Fruit fly (Drosophila melanogaster) whole organism, embryonic: Measurements from ENCODE around the gene CG13096.

Experiments
- B-H1 ChIP-seq: fragments of 200-800 bp; sonication (Bioruptor generic); IDR thresholded peaks from 3 replicates; pipeline ENCODE4 v1.3.6; 2022; ENCODE audit warnings: missing biosample characterization, missing genetic modification characterization
- Bgb ChIP-seq: fragments of 200-800 bp; sonication (Bioruptor generic); IDR thresholded peaks from 2 replicates; pipeline ENCODE4 v1.3.6; 2022; ENCODE audit warnings: missing biosample characterization, missing genetic modification characterization; ENCODE audit not compliant: partially characterized antibody
- CG11093 ChIP-seq: fragments of 200-800 bp; sonication (Bioruptor generic); IDR thresholded peaks from 3 replicates; pipeline ENCODE4 v1.3.6; 2022; ENCODE audit warnings: missing biosample characterization, missing genetic modification characterization
- CG12659 ChIP-seq: fragments of 200-800 bp; sonication (Bioruptor generic); optimal IDR thresholded peaks from 3 replicates; lab custom pipeline; 2017; ENCODE audit warnings: mild to moderate bottlenecking, missing biosample characterization, missing genetic modification reagents, missing genetic modification characterization
- CG13123 ChIP-seq: fragments of 200-800 bp; sonication (Bioruptor generic); optimal IDR thresholded peaks from 2 replicates; lab custom pipeline; 2016; ENCODE audit warnings: missing biosample characterization, missing genetic modification characterization
- CG14050 ChIP-seq: fragments of 200-800 bp; sonication (Bioruptor generic); IDR thresholded peaks from 3 replicates; pipeline ENCODE4 v1.3.6; 2022; ENCODE audit warnings: missing biosample characterization, missing genetic modification characterization
- CG14441 ChIP-seq: fragments of 200-800 bp; sonication (Bioruptor generic); IDR thresholded peaks from 2 replicates; pipeline ENCODE4 v1.3.6; 2022; ENCODE audit warnings: missing biosample characterization, missing genetic modification characterization
- CG14860 ChIP-seq: fragments of 200-800 bp; sonication (Bioruptor generic); IDR thresholded peaks from 3 replicates; pipeline ENCODE4 v1.3.6; 2022; ENCODE audit warnings: missing biosample characterization, missing genetic modification characterization; ENCODE audit not compliant: partially characterized antibody
- CG1603 ChIP-seq: fragments of 200-800 bp; sonication (Bioruptor generic); optimal IDR thresholded peaks from 2 replicates; lab custom pipeline; 2019; ENCODE audit warnings: missing biosample characterization, mild to moderate bottlenecking, missing genetic modification characterization, moderate library complexity
- CG16815 ChIP-seq: fragments of 200-800 bp; sonication (Bioruptor generic); optimal IDR thresholded peaks from 3 replicates; lab custom pipeline; 2017; ENCODE audit warnings: missing biosample characterization, mild to moderate bottlenecking, missing genetic modification characterization
- CG18262 ChIP-seq: fragments of 200-800 bp; optimal IDR thresholded peaks from 3 replicates; lab custom pipeline; 2019; ENCODE audit warnings: missing biosample characterization, mild to moderate bottlenecking, missing genetic modification characterization, moderate library complexity
- CG2875 ChIP-seq: fragments of 200-800 bp; sonication (Bioruptor generic); optimal IDR thresholded peaks from 2 replicates; lab custom pipeline; 2017; ENCODE audit warnings: missing biosample characterization, mild to moderate bottlenecking, missing genetic modification characterization, missing genetic modification reagents
- CG33557 ChIP-seq: fragments of 200-800 bp; sonication (Bioruptor generic); optimal IDR thresholded peaks from 2 replicates; lab custom pipeline; 2019; ENCODE audit warnings: missing biosample characterization, mild to moderate bottlenecking, missing genetic modification characterization, moderate library complexity
- CG3847 ChIP-seq: fragments of 200-800 bp; sonication (Bioruptor generic); IDR thresholded peaks from 2 replicates; pipeline ENCODE4 v1.3.6; 2022; ENCODE audit warnings: missing biosample characterization, missing genetic modification characterization
- CG4730 ChIP-seq: fragments of 200-800 bp; sonication (Bioruptor generic); IDR thresholded peaks from 2 replicates; pipeline ENCODE4 v1.3.6; 2022; ENCODE audit warnings: missing biosample characterization, missing genetic modification characterization
- CG9437 ChIP-seq: fragments of 200-800 bp; sonication (Bioruptor generic); optimal IDR thresholded peaks from 2 replicates; lab custom pipeline; 2018; ENCODE audit warnings: missing biosample characterization, mild to moderate bottlenecking, missing genetic modification characterization
- Chrac-16 ChIP-seq: fragments of 200-800 bp; sonication (Bioruptor generic); optimal IDR thresholded peaks from 3 replicates; lab custom pipeline; 2016; ENCODE audit warnings: missing biosample characterization, missing genetic modification characterization
- Dll ChIP-seq: fragments of 200-800 bp; sonication (Bioruptor generic); IDR thresholded peaks from 4 replicates; pipeline ENCODE4 v1.3.6; 2022; ENCODE audit warnings: missing biosample characterization, missing genetic modification characterization; ENCODE audit not compliant: partially characterized antibody
- Dref ChIP-seq: fragments of 200-800 bp; sonication (Bioruptor generic); IDR thresholded peaks from 2 replicates; pipeline ENCODE4 v1.3.6; 2022; ENCODE audit warnings: missing biosample characterization, missing genetic modification characterization
- E2f1 ChIP-seq: fragments of 200-800 bp; sonication (Bioruptor generic); IDR thresholded peaks from 2 replicates; pipeline ENCODE4 v1.3.6; 2022; ENCODE audit warnings: missing biosample characterization, missing genetic modification characterization
- Hr78 ChIP-seq, 2 experiments: fragments of 200-800 bp in 1 of 2; fragments of >200 bp in 1 of 2; sonication (Bioruptor generic) in 1 of 2; optimal IDR thresholded peaks; 2 replicates each; lab custom pipeline; 2017 to 2019; ENCODE audit warnings: missing biosample characterization in 2 of 2, missing genetic modification characterization in 2 of 2, mild to moderate bottlenecking in 1 of 2, moderate library complexity in 1 of 2
- Kr ChIP-seq: fragments of 200-800 bp; sonication (Bioruptor generic); optimal IDR thresholded peaks from 2 replicates; lab custom pipeline; 2017; ENCODE audit warnings: missing biosample characterization, mild to moderate bottlenecking, missing genetic modification characterization
- Lim3 ChIP-seq: fragments of 200-800 bp; sonication (Bioruptor generic); IDR thresholded peaks from 2 replicates; pipeline ENCODE4 v1.3.6; 2022; ENCODE audit warnings: missing biosample characterization, missing genetic modification characterization
- Mad ChIP-seq: fragments of 200-800 bp; sonication (Bioruptor generic); optimal IDR thresholded peaks from 2 replicates; lab custom pipeline; 2016; ENCODE audit warnings: missing biosample characterization, missing genetic modification characterization
- NC2α ChIP-seq: fragments of 200-800 bp; sonication (Bioruptor generic); optimal IDR thresholded peaks from 2 replicates; lab custom pipeline; 2016; ENCODE audit warnings: missing biosample characterization, missing genetic modification characterization
- Nf-YA ChIP-seq: fragments of 200-800 bp; sonication (Bioruptor generic); IDR thresholded peaks from 2 replicates; pipeline ENCODE4 v1.3.6; 2022; ENCODE audit warnings: missing biosample characterization, missing genetic modification characterization
- Oli ChIP-seq: fragments of 200-800 bp; sonication (Bioruptor generic); optimal IDR thresholded peaks from 2 replicates; lab custom pipeline; 2018; ENCODE audit warnings: missing biosample characterization, mild to moderate bottlenecking, missing genetic modification characterization, moderate library complexity
- Opbp ChIP-seq: fragments of 200-800 bp; sonication (Bioruptor generic); IDR thresholded peaks from 3 replicates; pipeline ENCODE4 v1.3.6; 2022; ENCODE audit warnings: missing biosample characterization, missing genetic modification characterization; ENCODE audit not compliant: partially characterized antibody
- Sry-δ ChIP-seq: fragments of 200-800 bp; sonication (Bioruptor generic); optimal IDR thresholded peaks from 2 replicates; lab custom pipeline; 2016; ENCODE audit warnings: missing biosample characterization, missing genetic modification characterization
- Tbp ChIP-seq: fragments of >200 bp; optimal IDR thresholded peaks from 2 replicates; lab custom pipeline; 2018; ENCODE audit warnings: missing biosample characterization, missing genetic modification characterization
- Usf ChIP-seq: fragments of 200-800 bp; sonication (Bioruptor generic); optimal IDR thresholded peaks from 2 replicates; lab custom pipeline; 2017; ENCODE audit warnings: missing genotype, missing biosample characterization, missing genetic modification characterization
- ap ChIP-seq: fragments of 200-800 bp; sonication (Bioruptor generic); IDR thresholded peaks from 2 replicates; pipeline ENCODE4 v1.3.6; 2022; ENCODE audit warnings: missing biosample characterization, missing genetic modification characterization
- bigmax ChIP-seq: fragments of 200-800 bp; sonication (Bioruptor generic); optimal IDR thresholded peaks from 2 replicates; lab custom pipeline; 2018; ENCODE audit warnings: missing biosample characterization, mild to moderate bottlenecking, missing genetic modification characterization
- bowl ChIP-seq: fragments of 200-800 bp; sonication (Bioruptor generic); IDR thresholded peaks from 2 replicates; pipeline ENCODE4 v1.3.6; 2022; ENCODE audit warnings: missing biosample characterization, missing genetic modification characterization
- br ChIP-seq: fragments of >200 bp; optimal IDR thresholded peaks from 2 replicates; lab custom pipeline; 2017
- ci ChIP-seq: fragments of 200-800 bp; sonication (Bioruptor generic); IDR thresholded peaks from 3 replicates; pipeline ENCODE4 v1.3.6; 2022; ENCODE audit warnings: missing biosample characterization, missing genetic modification characterization
- croc ChIP-seq: fragments of 200-800 bp; sonication (Bioruptor generic); conservative IDR thresholded peaks from 3 replicates; pipeline ENCODE4 v1.3.6; 2022; ENCODE audit warnings: missing biosample characterization, missing genetic modification characterization
- da ChIP-seq: fragments of 200-800 bp; sonication (Bioruptor generic); optimal IDR thresholded peaks from 2 replicates; lab custom pipeline; 2016; ENCODE audit warnings: missing biosample characterization, missing genetic modification characterization
- dati ChIP-seq: fragments of 200-800 bp; sonication (Bioruptor generic); IDR thresholded peaks from 2 replicates; pipeline ENCODE4 v1.3.6; 2022; ENCODE audit warnings: missing biosample characterization, missing genetic modification characterization
- eve ChIP-seq, 2 experiments: fragments of >200 bp; optimal IDR thresholded peaks; 2 replicates each; lab custom pipeline; 2017; ENCODE audit warnings: missing biosample characterization in 2 of 2, missing genetic modification characterization in 2 of 2
- eyg ChIP-seq: fragments of 200-800 bp; sonication (Bioruptor generic); optimal IDR thresholded peaks from 3 replicates; lab custom pipeline; 2016; ENCODE audit warnings: missing biosample characterization, missing genetic modification characterization
- insv ChIP-seq, 2 experiments: fragments of 200-800 bp; sonication (Bioruptor generic); optimal IDR thresholded peaks; 3 replicates each; lab custom pipeline; 2016 to 2018; ENCODE audit warnings: missing biosample characterization in 2 of 2, missing genetic modification characterization in 2 of 2
- nau ChIP-seq: fragments of 200-800 bp; sonication (Bioruptor generic); optimal IDR thresholded peaks from 3 replicates; lab custom pipeline; 2017; ENCODE audit warnings: missing biosample characterization, mild to moderate bottlenecking, missing genetic modification characterization, missing genetic modification reagents
- nom ChIP-seq: fragments of 200-800 bp; sonication (Bioruptor generic); optimal IDR thresholded peaks from 2 replicates; lab custom pipeline; 2017; ENCODE audit warnings: missing biosample characterization, missing genetic modification characterization, mild to moderate bottlenecking, moderate library complexity, missing genetic modification reagents
- odd ChIP-seq: fragments of 200-800 bp; sonication (Bioruptor generic); optimal IDR thresholded peaks from 2 replicates; lab custom pipeline; 2017; ENCODE audit warnings: missing biosample characterization, mild to moderate bottlenecking, missing genetic modification characterization
- pros ChIP-seq: fragments of 200-800 bp; sonication (Bioruptor generic); optimal IDR thresholded peaks from 3 replicates; lab custom pipeline; 2019; ENCODE audit warnings: missing biosample characterization, mild to moderate bottlenecking, missing genetic modification characterization, moderate library complexity
- ro ChIP-seq: fragments of 200-800 bp; sonication (Bioruptor generic); IDR thresholded peaks from 2 replicates; pipeline ENCODE4 v1.3.6; 2022; ENCODE audit warnings: missing biosample characterization, missing genetic modification characterization
- so ChIP-seq: fragments of 200-800 bp; sonication (Bioruptor generic); IDR thresholded peaks from 3 replicates; pipeline ENCODE4 v1.3.6; 2022; ENCODE audit warnings: missing biosample characterization, missing genetic modification characterization
- sob ChIP-seq: fragments of 200-800 bp; sonication (Bioruptor generic); IDR thresholded peaks from 2 replicates; pipeline ENCODE4 v1.3.6; 2022; ENCODE audit warnings: missing biosample characterization, missing genetic modification characterization
- ttk ChIP-seq: fragments of 200-800 bp; sonication (Bioruptor generic); IDR thresholded peaks from 2 replicates; pipeline ENCODE4 v2.1.2; 2022; ENCODE audit warnings: missing biosample characterization, missing genetic modification characterization
- vfl ChIP-seq: fragments of 200-800 bp; sonication (Bioruptor generic); optimal IDR thresholded peaks from 2 replicates; lab custom pipeline; 2016; ENCODE audit warnings: missing biosample characterization, missing genetic modification characterization
- zen2 ChIP-seq: fragments of 200-800 bp; sonication (Bioruptor generic); IDR thresholded peaks from 3 replicates; pipeline ENCODE4 v1.3.6; 2022; ENCODE audit warnings: missing biosample characterization, missing genetic modification characterization; ENCODE audit not compliant: partially characterized antibody

The CG13096 gene

dm6 chr2L:8528951-8529430 is 17.3 kb upstream of the CG13096 start, which contains the start of gene CG17834 (continued):
- TF ChIP-seq CG13123 (GFP tag; lab: Kevin White, UChicago), result no peak
- TF ChIP-seq zen2 (GFP tag; lab: Robert Waterston, UW), result no peak
- TF ChIP-seq Tbp, result no peak
- no peak for TF ChIP-seq Sry-δ
- TF ChIP-seq so (GFP tag; lab: Robert Waterston, UW), result no peak
- no peak for TF ChIP-seq Opbp (GFP tag; lab: Robert Waterston, UW)
- TF ChIP-seq CG3847 (GFP tag; lab: Robert Waterston, UW), result no peak
- no peak for TF ChIP-seq CG1603
- no peak for TF ChIP-seq CG2875
- no peak for TF ChIP-seq Kr (GFP tag; lab: Kevin White, UChicago)
- TF ChIP-seq CG14050 (GFP tag; lab: Robert Waterston, UW), result no peak
- TF ChIP-seq odd (GFP tag; lab: Kevin White, UChicago), result no peak
- no peak for TF ChIP-seq dati
- no peak for TF ChIP-seq NC2α (GFP tag; lab: Kevin White, UChicago)
- no peak for TF ChIP-seq Nf-YA
- TF ChIP-seq vfl (GFP tag; lab: Kevin White, UChicago), result no peak
- TF ChIP-seq ttk (GFP tag; lab: Robert Waterston, UW), result peak; percentile 22; the same call in 1 of the 2 replicates
- no peak for TF ChIP-seq Dref (GFP tag; lab: Robert Waterston, UW)
- no peak for TF ChIP-seq croc (GFP tag; lab: Robert Waterston, UW)
- TF ChIP-seq Mad (GFP tag; lab: Kevin White, UChicago), result no peak
- TF ChIP-seq CG16815, result no peak
- no peak for TF ChIP-seq CG14860
- TF ChIP-seq CG11093 (GFP tag; lab: Robert Waterston, UW), result no peak
- no peak for TF ChIP-seq CG18262 (tag; lab: Kevin White, UChicago)
- TF ChIP-seq pros (GFP tag; lab: Kevin White, UChicago), result no peak
- TF ChIP-seq CG4730 (GFP tag; lab: Robert Waterston, UW), result no peak
- no peak for TF ChIP-seq Usf (GFP tag; lab: Kevin White, UChicago)
- no peak for TF ChIP-seq eve (GFP tag; optimal IDR thresholded peaks at IDR 0.05; lab: Kevin White, UChicago)
- TF ChIP-seq CG33557 (GFP tag; lab: Kevin White, UChicago), result no peak
- peak; percentile 59; the same call in 2 of the 3 replicates for TF ChIP-seq ci
- TF ChIP-seq CG9437, result no peak
- no peak for TF ChIP-seq da (GFP tag; lab: Kevin White, UChicago)
- no peak for TF ChIP-seq nau (GFP tag; lab: Kevin White, UChicago)
- no peak for TF ChIP-seq Lim3 (GFP tag; lab: Robert Waterston, UW)
- TF ChIP-seq sob, result 0 out of 2 replicates have a peak, but pooled peaks have one; percentile 12
- peak; percentile 48; the same call in 1 of the 2 replicates for TF ChIP-seq Bgb (GFP tag; lab: Robert Waterston, UW)
- TF ChIP-seq CG12659, result no peak
- no peak for TF ChIP-seq Oli (tag; lab: Kevin White, UChicago)
- TF ChIP-seq CG14441 (GFP tag; lab: Robert Waterston, UW), result no peak
- TF ChIP-seq ap, result no peak
- no peak for TF ChIP-seq bigmax
- no peak for TF ChIP-seq ro (GFP tag; lab: Robert Waterston, UW)
- no peak for TF ChIP-seq eyg (GFP tag; lab: Kevin White, UChicago)
- peak; percentile 65 for TF ChIP-seq nom (GFP tag; lab: Kevin White, UChicago)
- no peak for TF ChIP-seq Chrac-16
- no peak for TF ChIP-seq E2f1 (GFP tag; lab: Robert Waterston, UW)
- no peak for TF ChIP-seq B-H1 (GFP tag; lab: Robert Waterston, UW)
- no peak for TF ChIP-seq insv (GFP tag; optimal IDR thresholded peaks at IDR 0.05; lab: Kevin White, UChicago)
- TF ChIP-seq Hr78 (GFP tag; optimal IDR thresholded peaks at IDR 0.05; lab: Kevin White, UChicago), result peak in 1 of 2 experiments; percentile 85
- no peak for TF ChIP-seq Dll (GFP tag; lab: Robert Waterston, UW)
- TF ChIP-seq br (lab: Kevin White, UChicago), result no peak
- TF ChIP-seq bowl (GFP tag; lab: Robert Waterston, UW), result 0 out of 2 replicates have a peak, but pooled peaks have one; percentile 37
